Fruit fly (Drosophila melanogaster) whole organism, embryonic: ENCODE results near the gene CG5191.
A peak's percentile ranks its signal among the peaks of the same experiment; 100 is the strongest.

ENCODE experiments used
- Asciz ChIP-seq: fragments of 200-800 bp; sonication (Bioruptor generic); optimal IDR thresholded peaks from 2 replicates; lab custom pipeline; 2017; ENCODE audit warnings: missing biosample characterization, mild to moderate bottlenecking, missing genetic modification characterization, missing genetic modification reagents
- Awh ChIP-seq: fragments of 200-800 bp; sonication (Bioruptor generic); IDR thresholded peaks from 2 replicates; pipeline ENCODE4, ENCODE4 v1.3.6; 2022; ENCODE audit warnings: missing biosample characterization, missing genetic modification characterization
- CG10267 ChIP-seq: fragments of 200-800 bp; sonication (Bioruptor generic); optimal IDR thresholded peaks from 2 replicates; lab custom pipeline; 2018; ENCODE audit warnings: missing biosample characterization, mild to moderate bottlenecking, missing genetic modification characterization, moderate library complexity
- CG10274 ChIP-seq: fragments of 200-800 bp; sonication (Bioruptor generic); optimal IDR thresholded peaks from 3 replicates; lab custom pipeline; 2017; ENCODE audit warnings: missing biosample characterization, mild to moderate bottlenecking, missing genetic modification characterization
- CG10543 ChIP-seq: fragments of 200-800 bp; sonication (Bioruptor generic); optimal IDR thresholded peaks from 3 replicates; lab custom pipeline; 2017; ENCODE audit warnings: missing biosample characterization, mild to moderate bottlenecking, missing genetic modification characterization, moderate library complexity
- CG11456 ChIP-seq: fragments of 200-800 bp; sonication (Bioruptor generic); IDR thresholded peaks from 3 replicates; pipeline ENCODE4 v1.3.6; 2022; ENCODE audit warnings: missing biosample characterization, missing genetic modification characterization
- CG11504 ChIP-seq: fragments of 200-800 bp; sonication (Bioruptor generic); optimal IDR thresholded peaks from 3 replicates; lab custom pipeline; 2019; ENCODE audit warnings: missing biosample characterization, mild to moderate bottlenecking, missing genetic modification characterization, moderate library complexity
- CG11560 ChIP-seq: fragments of 200-800 bp; sonication (Bioruptor generic); IDR thresholded peaks from 3 replicates; pipeline ENCODE4 v1.3.6; 2022; ENCODE audit warnings: missing biosample characterization, missing genetic modification characterization
- CG12769 ChIP-seq: fragments of 200-800 bp; sonication (Bioruptor generic); optimal IDR thresholded peaks from 2 replicates; lab custom pipeline; 2019; ENCODE audit warnings: missing biosample characterization, mild to moderate bottlenecking, missing genetic modification characterization, moderate library complexity
- CG14050 ChIP-seq: fragments of 200-800 bp; sonication (Bioruptor generic); IDR thresholded peaks from 3 replicates; pipeline ENCODE4 v1.3.6; 2022; ENCODE audit warnings: missing biosample characterization, missing genetic modification characterization
- CG14441 ChIP-seq: fragments of 200-800 bp; sonication (Bioruptor generic); IDR thresholded peaks from 2 replicates; pipeline ENCODE4 v1.3.6; 2022; ENCODE audit warnings: missing biosample characterization, missing genetic modification characterization
- CG15696 ChIP-seq: fragments of 200-800 bp; sonication (Bioruptor generic); optimal IDR thresholded peaks from 2 replicates; lab custom pipeline; 2019; ENCODE audit warnings: missing biosample characterization, mild to moderate bottlenecking, missing genetic modification characterization, moderate library complexity
- CG17361 ChIP-seq: fragments of 200-800 bp; sonication (Bioruptor generic); IDR thresholded peaks from 3 replicates; pipeline ENCODE4 v1.3.6; 2022; ENCODE audit warnings: missing biosample characterization, missing genetic modification characterization
- CG17912 ChIP-seq: fragments of 200-800 bp; sonication (Bioruptor generic); optimal IDR thresholded peaks from 2 replicates; lab custom pipeline; 2018; ENCODE audit warnings: missing biosample characterization, mild to moderate bottlenecking, missing genetic modification characterization
- CG18011 ChIP-seq: fragments of 200-800 bp; sonication (Bioruptor generic); optimal IDR thresholded peaks from 2 replicates; lab custom pipeline; 2017; ENCODE audit warnings: missing biosample characterization, missing genetic modification characterization, mild to moderate bottlenecking, moderate library complexity, missing genotype
- CG18619 ChIP-seq: fragments of 200-800 bp; sonication (Bioruptor generic); optimal IDR thresholded peaks from 3 replicates; lab custom pipeline; 2017; ENCODE audit warnings: missing biosample characterization, mild to moderate bottlenecking, missing genetic modification characterization
- CG18764 ChIP-seq: fragments of 200-800 bp; sonication (Bioruptor generic); optimal IDR thresholded peaks from 3 replicates; lab custom pipeline; 2016; ENCODE audit warnings: missing biosample characterization, missing genetic modification characterization
- CG2678 ChIP-seq: fragments of 200-800 bp; sonication (Bioruptor generic); optimal IDR thresholded peaks from 3 replicates; lab custom pipeline; 2019; ENCODE audit warnings: missing biosample characterization, mild to moderate bottlenecking, missing genetic modification characterization, moderate library complexity
- CG3065 ChIP-seq: fragments of 200-800 bp; sonication (Bioruptor generic); optimal IDR thresholded peaks from 2 replicates; lab custom pipeline; 2016; ENCODE audit warnings: missing biosample characterization, missing genetic modification characterization
- CG3838 ChIP-seq: fragments of 200-800 bp; sonication (Bioruptor generic); optimal IDR thresholded peaks from 3 replicates; lab custom pipeline; 2016; ENCODE audit warnings: missing biosample characterization, missing genetic modification characterization
- CG6254 ChIP-seq: fragments of 200-800 bp; sonication (Bioruptor generic); optimal IDR thresholded peaks from 3 replicates; lab custom pipeline; 2017; ENCODE audit warnings: mild to moderate bottlenecking, missing biosample characterization, missing genetic modification reagents, missing genetic modification characterization
- CG8281 ChIP-seq: fragments of 200-800 bp; sonication (Bioruptor generic); optimal IDR thresholded peaks from 2 replicates; lab custom pipeline; 2018; ENCODE audit warnings: missing biosample characterization, mild to moderate bottlenecking, missing genetic modification characterization, moderate library complexity
- Dek ChIP-seq: fragments of 200-800 bp; sonication (Bioruptor generic); optimal IDR thresholded peaks from 3 replicates; lab custom pipeline; 2019; ENCODE audit warnings: missing biosample characterization, mild to moderate bottlenecking, missing genetic modification characterization, moderate library complexity
- Dip3 ChIP-seq: fragments of 200-800 bp; sonication (Bioruptor generic); optimal IDR thresholded peaks from 3 replicates; lab custom pipeline; 2016; ENCODE audit warnings: missing biosample characterization, missing genetic modification characterization
- ERR ChIP-seq: fragments of 200-800 bp; sonication (Bioruptor generic); optimal IDR thresholded peaks from 2 replicates; lab custom pipeline; 2016; ENCODE audit warnings: missing biosample characterization, missing genetic modification characterization
- Gsc ChIP-seq: fragments of 200-800 bp; sonication (Bioruptor generic); IDR thresholded peaks from 2 replicates; pipeline ENCODE4 v1.3.6; 2022; ENCODE audit warnings: missing biosample characterization, missing genetic modification characterization
- Hr78 ChIP-seq, 2 experiments: fragments of 200-800 bp in 1 of 2; fragments of >200 bp in 1 of 2; sonication (Bioruptor generic) in 1 of 2; optimal IDR thresholded peaks; 2 replicates each; lab custom pipeline; 2017 to 2019; ENCODE audit warnings: missing biosample characterization in 2 of 2, missing genetic modification characterization in 2 of 2, mild to moderate bottlenecking in 1 of 2, moderate library complexity in 1 of 2
- Lhr ChIP-seq: fragments of 200-800 bp; sonication (Bioruptor generic); optimal IDR thresholded peaks from 3 replicates; lab custom pipeline; 2017; ENCODE audit warnings: mild to moderate bottlenecking, missing biosample characterization, missing genetic modification reagents, missing genetic modification characterization
- Mrtf ChIP-seq: fragments of 200-800 bp; sonication (Bioruptor generic); IDR thresholded peaks from 3 replicates; pipeline ENCODE4 v1.3.6; 2022; ENCODE audit warnings: missing biosample characterization, missing genetic modification characterization
- Nf-YC ChIP-seq: fragments of 200-800 bp; optimal IDR thresholded peaks from 3 replicates; lab custom pipeline; 2019; ENCODE audit warnings: missing biosample characterization, mild to moderate bottlenecking, missing genetic modification characterization, moderate library complexity
- Sry-β ChIP-seq: fragments of 200-800 bp; sonication (Bioruptor generic); optimal IDR thresholded peaks from 2 replicates; lab custom pipeline; 2018; ENCODE audit warnings: missing biosample characterization, mild to moderate bottlenecking, missing genetic modification characterization, moderate library complexity
- Xbp1 ChIP-seq: fragments of 200-800 bp; sonication (Bioruptor generic); optimal IDR thresholded peaks from 3 replicates; lab custom pipeline; 2016; ENCODE audit warnings: missing biosample characterization, mild to moderate bottlenecking, missing genetic modification characterization
- YL-1 ChIP-seq: fragments of 200-800 bp; sonication (Bioruptor generic); optimal IDR thresholded peaks from 3 replicates; lab custom pipeline; 2017; ENCODE audit warnings: missing biosample characterization, mild to moderate bottlenecking, missing genetic modification characterization
- aop ChIP-seq: fragments of 200-800 bp; sonication (Bioruptor generic); IDR thresholded peaks from 2 replicates; pipeline ENCODE4 v1.3.6; 2022; ENCODE audit warnings: missing biosample characterization, missing genetic modification characterization
- bowl ChIP-seq: fragments of 200-800 bp; sonication (Bioruptor generic); IDR thresholded peaks from 2 replicates; pipeline ENCODE4 v1.3.6; 2022; ENCODE audit warnings: missing biosample characterization, missing genetic modification characterization
- crp ChIP-seq, 2 experiments: fragments of 200-800 bp; sonication (Bioruptor generic); optimal IDR thresholded peaks; 2 replicates in 1 of 2; 3 replicates in 1 of 2; lab custom pipeline; 2017; ENCODE audit warnings: missing biosample characterization in 2 of 2, missing genetic modification characterization in 2 of 2, mild to moderate bottlenecking in 1 of 2, moderate library complexity in 1 of 2
- dan ChIP-seq: fragments of 200-800 bp; sonication (Bioruptor generic); IDR thresholded peaks from 2 replicates; pipeline ENCODE4 v1.3.6; 2022; ENCODE audit warnings: missing biosample characterization, missing genetic modification characterization
- kay ChIP-seq: fragments of 200-800 bp; sonication (Bioruptor generic); optimal IDR thresholded peaks from 2 replicates; lab custom pipeline; 2016; ENCODE audit warnings: missing biosample characterization, missing genetic modification characterization
- lab ChIP-seq: fragments of 200-800 bp; sonication (Bioruptor generic); optimal IDR thresholded peaks from 3 replicates; lab custom pipeline; 2017; ENCODE audit warnings: missing biosample characterization, missing genetic modification characterization, mild to moderate bottlenecking, moderate library complexity, missing genetic modification reagents
- lbe ChIP-seq: fragments of 200-800 bp; sonication (Bioruptor generic); optimal IDR thresholded peaks from 2 replicates; lab custom pipeline; 2016; ENCODE audit warnings: missing biosample characterization, mild to moderate bottlenecking, missing genetic modification characterization
- org-1 ChIP-seq: fragments of 200-800 bp; sonication (Bioruptor generic); optimal IDR thresholded peaks from 2 replicates; lab custom pipeline; 2017; ENCODE audit warnings: missing biosample characterization, missing genetic modification characterization
- prd ChIP-seq, 3 experiments: fragments of >200 bp in 2 of 3; fragments of 200-800 bp in 1 of 3; sonication (Bioruptor generic) in 1 of 3; optimal IDR thresholded peaks in 2 of 3; IDR thresholded peaks in 1 of 3; 2 replicates in 2 of 3; 3 replicates in 1 of 3; pipeline versions ENCODE4 v1.3.6 to Lab custom; 2017 to 2022; ENCODE audit warnings: missing biosample characterization in 1 of 3, missing genetic modification characterization in 1 of 3
- psq ChIP-seq: fragments of 200-800 bp; sonication (Bioruptor generic); optimal IDR thresholded peaks from 2 replicates; lab custom pipeline; 2017; ENCODE audit warnings: missing biosample characterization, missing genetic modification characterization
- pzg ChIP-seq: fragments of 200-800 bp; sonication (Bioruptor generic); optimal IDR thresholded peaks from 3 replicates; lab custom pipeline; 2018; ENCODE audit warnings: missing biosample characterization, mild to moderate bottlenecking, missing genetic modification characterization, moderate library complexity
- ranshi ChIP-seq: fragments of 200-800 bp; sonication (Bioruptor generic); IDR thresholded peaks from 2 replicates; pipeline ENCODE4 v1.3.6; 2022; ENCODE audit warnings: missing biosample characterization, missing genetic modification characterization
- ro ChIP-seq: fragments of 200-800 bp; sonication (Bioruptor generic); IDR thresholded peaks from 2 replicates; pipeline ENCODE4 v1.3.6; 2022; ENCODE audit warnings: missing biosample characterization, missing genetic modification characterization
- row ChIP-seq: fragments of 200-800 bp; sonication (Bioruptor generic); IDR thresholded peaks from 3 replicates; pipeline ENCODE4 v1.3.6; 2022; ENCODE audit warnings: missing biosample characterization, missing genetic modification characterization
- tio ChIP-seq: fragments of 200-800 bp; sonication (Bioruptor generic); optimal IDR thresholded peaks from 2 replicates; lab custom pipeline; 2017; ENCODE audit warnings: missing biosample characterization, missing genetic modification characterization, inconsistent platforms
- tup ChIP-seq: fragments of 200-800 bp; sonication (Bioruptor generic); optimal IDR thresholded peaks from 2 replicates; lab custom pipeline; 2016; ENCODE audit warnings: missing biosample characterization, mild to moderate bottlenecking, missing genetic modification characterization, moderate library complexity
- zen ChIP-seq: fragments of 200-800 bp; sonication (Bioruptor generic); optimal IDR thresholded peaks from 3 replicates; lab custom pipeline; 2018; ENCODE audit warnings: missing biosample characterization, mild to moderate bottlenecking, missing genetic modification characterization, moderate library complexity

CG5191 gene

dm6 chr3R:20555023-20555422, 5.6 kb upstream of the CG5191 start (continued):
- TF ChIP-seq CG15696 (tag; lab: Kevin White, UChicago): no peak
- TF ChIP-seq bowl (GFP tag; lab: Robert Waterston, UW): no peak
- no peak for TF ChIP-seq prd (optimal IDR thresholded peaks at IDR 0.05; lab: Kevin White, UChicago)
- peak; percentile 64; the same call in 2 of the 3 replicates for TF ChIP-seq prd (GFP tag; IDR thresholded peaks at IDR 0.05; lab: Robert Waterston, UW)
- TF ChIP-seq dan (GFP tag; lab: Robert Waterston, UW): no peak
- TF ChIP-seq CG17912: no peak
- no peak for TF ChIP-seq CG11456
- peak; percentile 49 for TF ChIP-seq Nf-YC (tag; lab: Kevin White, UChicago)
- peak; percentile 57 for TF ChIP-seq CG14441 (GFP tag; lab: Robert Waterston, UW)
- TF ChIP-seq lbe (GFP tag; lab: Kevin White, UChicago): peak; percentile 36
- TF ChIP-seq kay (GFP tag; lab: Kevin White, UChicago): peak; percentile 46
- no peak for TF ChIP-seq pzg (GFP tag; lab: Kevin White, UChicago)
- no peak for TF ChIP-seq CG6254 (GFP tag; lab: Kevin White, UChicago)
- TF ChIP-seq Sry-β (GFP tag; lab: Kevin White, UChicago): no peak
- TF ChIP-seq Lhr: no peak
- TF ChIP-seq CG10543 (GFP tag; lab: Kevin White, UChicago): no peak
- no peak for TF ChIP-seq tio (GFP tag; lab: Kevin White, UChicago)
- no peak for TF ChIP-seq CG3065 (GFP tag; lab: Kevin White, UChicago)
- TF ChIP-seq lab: peak; percentile 89
- TF ChIP-seq Dek: peak; percentile 41
- TF ChIP-seq row (GFP tag; lab: Robert Waterston, UW): 0 out of 3 replicates have a peak, but pooled peaks have one; percentile 11
- no peak for TF ChIP-seq zen (tag; lab: Kevin White, UChicago)
- no peak for TF ChIP-seq CG18764
- no peak for TF ChIP-seq Xbp1
- peak in 1 of 2 experiments; percentile 24 for TF ChIP-seq Hr78 (GFP tag; optimal IDR thresholded peaks at IDR 0.05; lab: Kevin White, UChicago)
- no peak for TF ChIP-seq CG18011 (GFP tag; lab: Kevin White, UChicago)
- TF ChIP-seq CG18619 (GFP tag; lab: Kevin White, UChicago): no peak
- TF ChIP-seq ERR (GFP tag; lab: Kevin White, UChicago): no peak
- TF ChIP-seq CG12769 (tag; lab: Kevin White, UChicago): no peak
- peak; percentile 48; the same call in 1 of the 2 replicates for TF ChIP-seq ranshi (GFP tag; lab: Robert Waterston, UW)
- no peak; the same call in 1 of the 2 replicates for TF ChIP-seq ro (GFP tag; lab: Robert Waterston, UW)
- no peak for TF ChIP-seq CG10267 (tag; lab: Kevin White, UChicago)
- TF ChIP-seq CG17361: peak; percentile 82
- TF ChIP-seq Asciz (GFP tag; lab: Kevin White, UChicago): peak; percentile 34
- no peak; the same call in 1 of the 2 replicates for TF ChIP-seq Awh (GFP tag; lab: Robert Waterston, UW)
- no peak for TF ChIP-seq aop (GFP tag; lab: Robert Waterston, UW)
- TF ChIP-seq Gsc (GFP tag; lab: Robert Waterston, UW): no peak
- peak; percentile 25 for TF ChIP-seq CG10274 (GFP tag; lab: Kevin White, UChicago)
- TF ChIP-seq CG3838 (GFP tag; lab: Kevin White, UChicago): no peak
- peak; percentile 83 for TF ChIP-seq CG11504
- TF ChIP-seq org-1 (GFP tag; lab: Kevin White, UChicago): no peak
- TF ChIP-seq CG14050 (GFP tag; lab: Robert Waterston, UW): peak; percentile 58; the same call in 2 of the 3 replicates
- peak; percentile 74 for TF ChIP-seq Dip3
- no peak for TF ChIP-seq Mrtf (GFP tag; lab: Robert Waterston, UW)
- no peak for TF ChIP-seq crp (GFP tag; optimal IDR thresholded peaks at IDR 0.05; lab: Kevin White, UChicago)
- TF ChIP-seq CG11560: peak; percentile 47; the same call in 1 of the 3 replicates
- peak; percentile 87 for TF ChIP-seq CG2678 (tag; lab: Kevin White, UChicago)
- no peak for TF ChIP-seq YL-1 (GFP tag; lab: Kevin White, UChicago)
- peak; percentile 11 for TF ChIP-seq tup (GFP tag; lab: Kevin White, UChicago)
- no peak for TF ChIP-seq psq
- peak; percentile 12 for TF ChIP-seq CG8281
